Fruit fly (Drosophila melanogaster) Kc167 (cell line): ENCODE measurements around the gene Tm1.

Source experiments
- Myc ChIP-seq: fragments of >200 bp; optimal IDR thresholded peaks from 2 replicates; lab custom pipeline; 2017; ENCODE audit warnings: missing external identifiers
- h ChIP-seq: fragments of >200 bp; optimal IDR thresholded peaks from 3 replicates; lab custom pipeline; 2018; ENCODE audit warnings: missing external identifiers
- psq ChIP-seq: fragments of >200 bp; optimal IDR thresholded peaks from 2 replicates; lab custom pipeline; 2017; ENCODE audit warnings: missing external identifiers
- ttk ChIP-seq: sonication (Bioruptor generic); optimal IDR thresholded peaks from 2 replicates; lab custom pipeline; 2017; ENCODE audit warnings: missing external identifiers

DNA sequence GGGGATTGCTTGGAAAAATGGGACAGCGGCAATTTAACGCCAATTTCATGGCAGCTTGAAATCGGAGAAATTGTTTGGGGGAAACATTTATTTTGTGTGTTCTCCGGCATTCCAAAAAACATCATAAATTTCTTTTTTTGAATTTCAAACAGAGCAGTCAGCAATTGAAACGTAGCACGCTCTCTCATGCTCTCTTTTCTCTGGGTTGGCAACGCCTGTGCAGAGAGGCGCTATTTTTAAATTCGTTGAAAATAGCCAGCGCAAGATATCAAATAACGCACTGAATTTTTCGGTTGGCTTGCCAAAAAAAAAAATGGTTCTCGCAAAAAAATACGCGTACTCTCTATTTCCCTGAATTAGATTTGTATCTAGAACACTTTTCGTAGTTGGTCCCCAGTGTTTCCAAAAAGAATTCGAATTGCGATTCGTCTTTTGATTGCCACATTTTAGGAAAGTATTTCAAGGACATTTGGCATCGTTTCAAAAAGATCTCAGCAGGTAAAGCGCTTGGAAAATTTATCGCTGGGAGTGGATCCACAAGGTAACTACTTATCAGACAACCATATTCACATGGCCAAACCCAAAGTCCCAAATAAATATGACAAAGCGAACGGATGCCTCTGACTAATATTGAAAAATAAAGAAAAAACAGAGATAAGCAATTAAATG is 8.1 kb downstream of the Tm1 start:
- TF ChIP-seq Myc (no peak), h (no peak), psq (lab: Kevin White, UChicago) (no peak), ttk (lab: Kevin White, UChicago) (no peak)
